Worm (Caenorhabditis elegans): ENCODE measurements around the gene Y17D7B.4.

DNA sequence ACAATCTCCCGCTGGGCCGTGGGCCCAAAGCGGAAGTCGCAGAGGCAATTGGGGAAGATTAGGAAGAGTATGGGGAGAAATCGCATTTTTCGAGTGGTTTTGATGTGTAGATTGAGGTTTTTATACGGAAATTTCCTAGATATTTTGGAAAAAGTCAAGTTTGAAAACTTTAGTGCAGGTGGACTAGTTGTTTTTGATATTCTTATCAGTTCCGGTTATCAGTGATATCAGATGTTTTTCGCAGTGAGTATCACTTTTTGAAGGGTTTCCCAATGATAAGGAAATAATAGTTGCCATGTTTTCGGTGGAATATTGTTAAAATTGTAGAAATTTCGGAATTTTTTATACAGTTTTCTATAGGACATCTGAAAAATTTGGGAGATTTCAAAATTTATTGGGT is 42.1 kb downstream of the Y17D7B.4 start, which contains the start of gene scl-20:
- TF ChIP-seq ama-1 (optimal IDR thresholded peaks at IDR 0.05) (no peak), ets-7 (tag; optimal IDR thresholded peaks at IDR 0.05) (no peak)

All from whole organism, early embryonic.